Worm (Caenorhabditis elegans) whole organism, mixed stage, embryonic: Measurements from ENCODE around the gene C17F4.12.

Experiments
- ces-1 ChIP-seq: fragments of 150-350 bp; optimal IDR thresholded peaks from 2 replicates; lab custom pipeline; 2014; ENCODE audit warnings: missing biosample characterization, missing genetic modification reagents, missing genetic modification characterization
- elt-1 ChIP-seq: sonication (generic microtip); optimal IDR thresholded peaks from 2 replicates; lab custom pipeline; 2017; ENCODE audit warnings: missing genetic modification characterization, mild to moderate bottlenecking, missing compliant biosample characterization, antibody characterized with exemption, moderate library complexity, borderline replicate concordance; ENCODE audit not compliant: insufficient read depth
- elt-3 ChIP-seq: fragments of 150-350 bp; optimal IDR thresholded peaks from 2 replicates; lab custom pipeline; 2014; ENCODE audit warnings: missing biosample characterization, missing genetic modification characterization
- hlh-1 ChIP-seq: fragments of 150-350 bp; optimal IDR thresholded peaks from 2 replicates; lab custom pipeline; 2014; ENCODE audit warnings: missing biosample characterization, missing genetic modification reagents, missing genetic modification characterization
- lin-13 ChIP-seq: fragments of 150-350 bp; optimal IDR thresholded peaks from 2 replicates; lab custom pipeline; 2014; ENCODE audit warnings: missing biosample characterization, missing genetic modification characterization
- mab-5 ChIP-seq: fragments of 150-350 bp; optimal IDR thresholded peaks from 2 replicates; lab custom pipeline; 2014; ENCODE audit warnings: missing biosample characterization, missing genetic modification characterization
- nhr-237 ChIP-seq: fragments of 150-350 bp; optimal IDR thresholded peaks from 2 replicates; lab custom pipeline; 2014; ENCODE audit warnings: missing biosample characterization, missing genetic modification characterization
- nhr-28 ChIP-seq: fragments of 150-350 bp; optimal IDR thresholded peaks from 2 replicates; lab custom pipeline; 2014; ENCODE audit warnings: missing biosample characterization, missing genetic modification characterization
- nhr-76 ChIP-seq: sonication (generic microtip); optimal IDR thresholded peaks from 2 replicates; lab custom pipeline; 2017; ENCODE audit warnings: missing biosample characterization, missing genetic modification characterization
- pha-4 ChIP-seq: fragments of 150-350 bp; optimal IDR thresholded peaks from 2 replicates; lab custom pipeline; 2018; ENCODE audit warnings: missing biosample characterization, missing genetic modification reagents, missing genetic modification characterization
- snpc-4 ChIP-seq: fragments of 150-350 bp; optimal IDR thresholded peaks from 2 replicates; lab custom pipeline; 2014; ENCODE audit warnings: missing biosample characterization, missing genetic modification characterization
- tbx-8 ChIP-seq: fragments of 200-800 bp; sonication (Bioruptor generic); optimal IDR thresholded peaks from 2 replicates; lab custom pipeline; 2018; ENCODE audit warnings: mild to moderate bottlenecking, missing genetic modification characterization, moderate library complexity, missing compliant biosample characterization
- unc-39 ChIP-seq: fragments of 150-350 bp; optimal IDR thresholded peaks from 2 replicates; lab custom pipeline; 2014; ENCODE audit warnings: missing biosample characterization, missing genetic modification characterization

DNA sequence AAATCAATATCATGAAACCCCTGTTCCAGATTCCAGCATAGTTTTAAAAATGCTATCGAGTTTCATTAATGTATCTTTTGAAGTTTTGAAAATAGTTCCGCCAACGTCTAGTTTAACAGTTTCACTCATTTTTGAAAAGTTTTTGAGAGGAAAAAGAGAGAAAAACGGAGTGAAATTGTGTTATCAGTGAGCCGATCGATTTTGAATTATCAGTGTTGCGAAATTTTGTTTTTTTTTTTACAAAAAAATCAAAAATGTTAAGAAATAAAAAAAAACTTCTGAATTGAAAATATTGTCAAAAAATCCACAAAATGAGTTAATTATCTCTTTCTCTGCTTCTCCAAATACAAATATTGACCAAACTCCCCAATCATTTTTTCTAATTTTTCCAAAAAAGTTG lies 21.3 kb downstream of the C17F4.12 start, which contains the start of gene ZC239.13:
- TF ChIP-seq nhr-76 (tag; lab: Kevin White, UChicago) (no peak), tbx-8 (GFP tag; lab: Kevin White, UChicago) (no peak), mab-5 (no peak), pha-4 (tag; lab: Kevin White, UChicago) (no peak), elt-3 (no peak), nhr-28 (tag; lab: Kevin White, UChicago) (no peak), elt-1 (tag; lab: Kevin White, UChicago) (no peak), unc-39 (no peak), ces-1 (GFP tag; lab: Kevin White, UChicago) (no peak), lin-13 (tag; lab: Kevin White, UChicago) (no peak), hlh-1 (tag; lab: Kevin White, UChicago) (no peak), snpc-4 (tag; lab: Kevin White, UChicago) (no peak), nhr-237 (tag; lab: Kevin White, UChicago) (no peak)
